Fruit fly (Drosophila melanogaster) whole organism, adult: ENCODE data around the gene CG12104.
A peak's percentile ranks its signal among the peaks of the same experiment; 100 is the strongest.

Experiments
- CG12768 ChIP-seq: fragments of 200-800 bp; sonication (Bioruptor generic); optimal IDR thresholded peaks from 2 replicates; lab custom pipeline; 2017; ENCODE audit warnings: missing biosample characterization, missing genetic modification characterization, mild to moderate bottlenecking, moderate library complexity, missing genetic modification reagents
- CG1620 ChIP-seq: fragments of 200-800 bp; sonication (Bioruptor generic); optimal IDR thresholded peaks from 2 replicates; lab custom pipeline; 2016; ENCODE audit warnings: missing biosample characterization, missing genetic modification characterization
- CG7045 ChIP-seq: fragments of 200-800 bp; sonication (Bioruptor generic); optimal IDR thresholded peaks from 2 replicates; lab custom pipeline; 2017; ENCODE audit warnings: missing biosample characterization, mild to moderate bottlenecking, missing genetic modification characterization
- CG7101 ChIP-seq: fragments of 200-800 bp; sonication (Bioruptor generic); optimal IDR thresholded peaks from 2 replicates; lab custom pipeline; 2018; ENCODE audit warnings: missing biosample characterization, mild to moderate bottlenecking, missing genetic modification characterization, moderate library complexity
- Clk ChIP-seq: fragments of 200-800 bp; sonication (Bioruptor generic); optimal IDR thresholded peaks from 2 replicates; lab custom pipeline; 2017; ENCODE audit warnings: missing biosample characterization, missing genetic modification characterization
- Crg-1 ChIP-seq: fragments of 200-800 bp; sonication (Bioruptor generic); optimal IDR thresholded peaks from 2 replicates; lab custom pipeline; 2016; ENCODE audit warnings: missing biosample characterization, missing genetic modification characterization
- bab1 ChIP-seq: fragments of 200-800 bp; sonication (Bioruptor generic); optimal IDR thresholded peaks from 3 replicates; lab custom pipeline; 2019; ENCODE audit warnings: missing biosample characterization, mild to moderate bottlenecking, missing genetic modification characterization, moderate library complexity
- cnc ChIP-seq, 2 experiments: fragments of >200 bp; optimal IDR thresholded peaks; 2 replicates each; lab custom pipeline; 2017
- kay ChIP-seq: fragments of 200-800 bp; sonication (Bioruptor generic); peaks from one replicate; lab custom pipeline; 2016; ENCODE audit warnings: missing biosample characterization, missing genetic modification characterization, borderline replicate concordance
- pad ChIP-seq: fragments of 200-800 bp; sonication (Bioruptor generic); optimal IDR thresholded peaks from 3 replicates; lab custom pipeline; 2017; ENCODE audit warnings: missing biosample characterization, missing genetic modification characterization, mild to moderate bottlenecking, moderate library complexity, missing genetic modification reagents
- tj ChIP-seq: fragments of 200-800 bp; sonication (Bioruptor generic); optimal IDR thresholded peaks from 3 replicates; lab custom pipeline; 2017; ENCODE audit warnings: missing biosample characterization, mild to moderate bottlenecking, missing genetic modification characterization, moderate library complexity

DNA sequence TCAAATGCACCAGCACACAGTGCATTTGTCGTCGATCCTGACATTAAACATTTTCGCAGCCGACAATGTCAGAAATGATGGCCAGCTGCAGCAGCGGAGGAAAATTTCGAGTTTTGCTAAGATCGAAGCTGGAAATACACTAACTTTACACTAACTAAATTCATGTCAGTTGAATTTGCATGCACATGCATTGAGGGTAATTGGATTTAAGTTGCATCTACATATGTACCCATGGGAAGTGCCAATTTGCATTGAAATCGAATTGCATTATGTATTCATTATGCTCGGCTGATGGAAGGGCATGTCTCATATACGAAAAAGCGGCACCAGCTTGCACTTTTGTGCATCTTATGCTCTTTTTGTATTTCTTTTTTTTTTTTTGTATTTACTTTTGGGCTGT, 17.7 kb downstream of the CG12104 start:
- TF ChIP-seq Clk (GFP tag; lab: Kevin White, UChicago): no peak
- peak; percentile 74 for TF ChIP-seq tj (GFP tag; lab: Kevin White, UChicago)
- TF ChIP-seq bab1 (GFP tag; lab: Kevin White, UChicago): peak; percentile 93
- TF ChIP-seq CG12768: no peak
- TF ChIP-seq cnc (optimal IDR thresholded peaks at IDR 0.05; lab: Kevin White, UChicago): no peak
- no peak for TF ChIP-seq CG1620 (GFP tag; lab: Kevin White, UChicago)
- TF ChIP-seq kay (GFP tag; lab: Kevin White, UChicago): no peak
- TF ChIP-seq pad (GFP tag; lab: Kevin White, UChicago): peak; percentile 36
- no peak for TF ChIP-seq CG7045 (GFP tag; lab: Kevin White, UChicago)
- peak; percentile 11 for TF ChIP-seq CG7101 (tag; lab: Kevin White, UChicago)
- TF ChIP-seq Crg-1: no peak
